Fruit fly (Drosophila melanogaster): ENCODE data around the gene m.

Gene m

dm6 chrX:11715263-11715659 is 38.8 kb upstream of the m start, which contains the start of gene Amun (continued):
- TF ChIP-seq CG17361 (GFP tag; IDR thresholded peaks at IDR 0.05) (no peak), cad (GFP tag; optimal IDR thresholded peaks at IDR 0.05) (no peak), Poxn (GFP tag; IDR thresholded peaks at IDR 0.05) (0 out of 2 replicates have a peak, but pooled peaks have one; percentile 17), CG2129 (GFP tag; IDR thresholded peaks at IDR 0.05; ENCODE audit: partially characterized antibody) (no peak), CG9609 (GFP tag; optimal IDR thresholded peaks at IDR 0.05) (no peak), CG14050 (GFP tag; IDR thresholded peaks at IDR 0.05) (no peak; the same call in 2 of the 3 replicates), dati (GFP tag; IDR thresholded peaks at IDR 0.05) (no peak), CG12744 (GFP tag; optimal IDR thresholded peaks at IDR 0.05) (peak; percentile 35), CG11085 (GFP tag; IDR thresholded peaks at IDR 0.05) (peak; percentile 9; the same call in 1 of the 2 replicates), H15 (GFP tag; IDR thresholded peaks at IDR 0.05) (0 out of 3 replicates have a peak, but pooled peaks have one; percentile 36), fd96Cb (tag; optimal IDR thresholded peaks at IDR 0.05) (no peak), CG2712 (tag; optimal IDR thresholded peaks at IDR 0.05) (peak; percentile 6), CG4854 (GFP tag; optimal IDR thresholded peaks at IDR 0.05) (no peak), lola (GFP tag; optimal IDR thresholded peaks at IDR 0.05) (peak in 1 of 3 experiments; percentile 13), Dfd (GFP tag; optimal IDR thresholded peaks at IDR 0.05) (no peak), sug (tag; optimal IDR thresholded peaks at IDR 0.05) (no peak), Sox102F (GFP tag; optimal IDR thresholded peaks at IDR 0.05) (peak; percentile 7), Fer3 (tag; optimal IDR thresholded peaks at IDR 0.05) (peak; percentile 27), pho (GFP tag; optimal IDR thresholded peaks at IDR 0.05) (peak; percentile 21), CG14014 (GFP tag; IDR thresholded peaks at IDR 0.05) (no peak; the same call in 1 of the 2 replicates), ttk (GFP tag; IDR thresholded peaks at IDR 0.05) (peak; percentile 8; the same call in 1 of the 2 replicates), CG2116 (GFP tag; optimal IDR thresholded peaks at IDR 0.05) (no peak), Ets65A (GFP tag) (peak; percentile 90), CG13424 (tag; optimal IDR thresholded peaks at IDR 0.05) (no peak), CG18764 (GFP tag; optimal IDR thresholded peaks at IDR 0.05) (no peak), Fer2 (tag; optimal IDR thresholded peaks at IDR 0.05) (no peak), CG15514 (GFP tag; optimal IDR thresholded peaks at IDR 0.05) (peak; percentile 39), CG11695 (GFP tag; IDR thresholded peaks at IDR 0.05) (no peak), CG17359 (tag; optimal IDR thresholded peaks at IDR 0.05) (no peak), CG31388 (GFP tag; optimal IDR thresholded peaks at IDR 0.05) (peak; percentile 18), CG16813 (GFP tag; IDR thresholded peaks at IDR 0.05; ENCODE audit: partially characterized antibody) (no peak), nmo (GFP tag; optimal IDR thresholded peaks at IDR 0.05) (no peak), CG32532 (GFP tag; IDR thresholded peaks at IDR 0.05) (peak; percentile 71), NK7.1 (GFP tag; optimal IDR thresholded peaks at IDR 0.05) (no peak), klu (GFP tag; IDR thresholded peaks at IDR 0.05) (peak; percentile 32; the same call in 1 of the 2 replicates), Tbp (GFP tag; optimal IDR thresholded peaks at IDR 0.05) (no peak), CG9817 (tag; optimal IDR thresholded peaks at IDR 0.05) (peak; percentile 20), Nf-YC (tag; optimal IDR thresholded peaks at IDR 0.05) (no peak), sd (tag; optimal IDR thresholded peaks at IDR 0.05) (no peak), CG15696 (tag; optimal IDR thresholded peaks at IDR 0.05) (no peak), CG12155 (GFP tag; optimal IDR thresholded peaks at IDR 0.05) (no peak), Xbp1 (GFP tag; optimal IDR thresholded peaks at IDR 0.05) (peak; percentile 6), ewg (GFP tag; optimal IDR thresholded peaks at IDR 0.05) (peak; percentile 6), Drgx (GFP tag; IDR thresholded peaks at IDR 0.05) (0 out of 2 replicates have a peak, but pooled peaks have one; percentile 9), CG4820 (GFP tag; optimal IDR thresholded peaks at IDR 0.05) (peak; percentile 97), NfI (GFP tag; optimal IDR thresholded peaks at IDR 0.05) (peak; percentile 32), danr (GFP tag; IDR thresholded peaks at IDR 0.05) (0 out of 2 replicates have a peak, but pooled peaks have one; percentile 22), jigr1 (GFP tag; IDR thresholded peaks at IDR 0.05) (no peak), zfh2 (GFP tag; optimal IDR thresholded peaks at IDR 0.05) (peak; percentile 49), CG4424 (GFP tag; optimal IDR thresholded peaks at IDR 0.05) (peak; percentile 25), CG14860 (GFP tag; IDR thresholded peaks at IDR 0.05; ENCODE audit: partially characterized antibody) (no peak)
